Worm (Caenorhabditis elegans) whole organism, L1 larva: ENCODE data around the gene rpn-6.1.

Experiments
- C16A3.4 ChIP-seq: fragments of 150-350 bp; optimal IDR thresholded peaks from 2 replicates; lab custom pipeline; 2014; ENCODE audit warnings: missing biosample characterization, missing genetic modification characterization
- aly-2 ChIP-seq: fragments of 150-350 bp; optimal IDR thresholded peaks from 2 replicates; lab custom pipeline; 2014; ENCODE audit warnings: missing biosample characterization, missing genetic modification characterization
- blmp-1 ChIP-seq: fragments of 150-350 bp; optimal IDR thresholded peaks from 2 replicates; lab custom pipeline; 2014; ENCODE audit warnings: missing biosample characterization, missing genetic modification characterization
- ceh-82 ChIP-seq, 3 experiments: fragments of 150-350 bp in 1 of 3; sonication (generic microtip) in 2 of 3; optimal IDR thresholded peaks; 2 replicates each; lab custom pipeline; 2014 to 2017; ENCODE audit warnings: missing biosample characterization in 3 of 3, missing genetic modification characterization in 3 of 3
- ceh-88 ChIP-seq: fragments of 200-800 bp; sonication (Bioruptor generic); IDR thresholded peaks from 2 replicates; pipeline ENCODE4 v1.3.6; 2022; ENCODE audit warnings: missing genetic modification characterization, missing compliant biosample characterization
- ceh-90 ChIP-seq: sonication (generic microtip); optimal IDR thresholded peaks from 2 replicates; lab custom pipeline; 2016; ENCODE audit warnings: missing genetic modification characterization, missing compliant biosample characterization
- dpl-1 ChIP-seq, 3 experiments: fragments of 150-350 bp in 2 of 3; sonication (generic microtip) in 1 of 3; optimal IDR thresholded peaks; 2 replicates each; lab custom pipeline; 2014 to 2017; ENCODE audit warnings: missing biosample characterization in 3 of 3, missing genetic modification characterization in 3 of 3, missing genetic modification reagents in 3 of 3
- dsc-1 ChIP-seq: sonication (generic microtip); optimal IDR thresholded peaks from 2 replicates; lab custom pipeline; 2016; ENCODE audit warnings: mild to moderate bottlenecking, missing genetic modification characterization, missing compliant biosample characterization
- efl-1 ChIP-seq, 4 experiments: fragments of 150-350 bp; optimal IDR thresholded peaks in 3 of 4; peaks in 1 of 4; 1 replicate in 1 of 4; 2 replicates in 3 of 4; lab custom pipeline; 2014; ENCODE audit warnings: missing biosample characterization in 2 of 4, missing genetic modification characterization in 2 of 4, missing genetic modification reagents in 2 of 4
- egl-27 ChIP-seq, 2 experiments: fragments of 150-350 bp in 1 of 2; sonication (generic microtip); optimal IDR thresholded peaks; 3 replicates each; lab custom pipeline; 2017 to 2018; ENCODE audit warnings: missing biosample characterization in 2 of 2, missing genetic modification characterization in 2 of 2, missing genetic modification reagents in 2 of 2
- elt-2 ChIP-seq: sonication (generic microtip); optimal IDR thresholded peaks from 2 replicates; lab custom pipeline; 2016; ENCODE audit warnings: missing genetic modification characterization, mild to moderate bottlenecking, inconsistent platforms, missing compliant biosample characterization, missing genetic modification reagents
- fkh-10 ChIP-seq: sonication (generic microtip); optimal IDR thresholded peaks from 2 replicates; lab custom pipeline; 2017; ENCODE audit warnings: missing biosample characterization, missing genetic modification reagents, missing genetic modification characterization
- hlh-4 ChIP-seq: sonication (generic microtip); optimal IDR thresholded peaks from 2 replicates; lab custom pipeline; 2016; ENCODE audit warnings: mild to moderate bottlenecking, missing genetic modification characterization, missing compliant biosample characterization
- jun-1 ChIP-seq: fragments of 150-350 bp; optimal IDR thresholded peaks from 2 replicates; lab custom pipeline; 2014; ENCODE audit warnings: missing biosample characterization, missing genetic modification reagents, missing genetic modification characterization
- lin-13 ChIP-seq: fragments of 150-350 bp; optimal IDR thresholded peaks from 2 replicates; lab custom pipeline; 2014; ENCODE audit warnings: missing biosample characterization, missing genetic modification reagents, missing genetic modification characterization
- lin-14 ChIP-seq: fragments of 200-800 bp; sonication (Bioruptor generic); optimal IDR thresholded peaks from 2 replicates; lab custom pipeline; 2018; ENCODE audit warnings: mild to moderate bottlenecking, missing genetic modification characterization, moderate library complexity, missing compliant biosample characterization
- lin-15B ChIP-seq: fragments of 150-350 bp; sonication (generic microtip); optimal IDR thresholded peaks from 3 replicates; lab custom pipeline; 2014; ENCODE audit warnings: missing biosample characterization, missing genetic modification characterization
- lin-35 ChIP-seq, 2 experiments: fragments of 150-350 bp; optimal IDR thresholded peaks; 2 replicates each; lab custom pipeline; 2014; ENCODE audit warnings: missing biosample characterization in 2 of 2, missing genetic modification characterization in 2 of 2, missing genetic modification reagents in 2 of 2
- lin-39 ChIP-seq: fragments of 150-350 bp; optimal IDR thresholded peaks from 2 replicates; lab custom pipeline; 2014; ENCODE audit warnings: missing biosample characterization, missing genetic modification reagents, missing genetic modification characterization
- lsy-2 ChIP-seq, 2 experiments: fragments of 150-350 bp; optimal IDR thresholded peaks; 2 replicates each; lab custom pipeline; 2014; ENCODE audit warnings: missing biosample characterization in 2 of 2, missing genetic modification characterization in 2 of 2
- mab-9 ChIP-seq: fragments of 200-800 bp; sonication (Bioruptor generic); IDR thresholded peaks from 2 replicates; pipeline ENCODE4 v1.3.6; 2022; ENCODE audit warnings: missing genetic modification reagents, missing genetic modification characterization, missing compliant biosample characterization
- mdl-1 ChIP-seq, 2 experiments: fragments of 150-350 bp; optimal IDR thresholded peaks; 2 replicates each; lab custom pipeline; 2014 to 2017; ENCODE audit warnings: missing biosample characterization in 2 of 2, missing genetic modification characterization in 2 of 2, inconsistent platforms in 1 of 2
- mep-1 ChIP-seq: fragments of 150-350 bp; optimal IDR thresholded peaks from 2 replicates; lab custom pipeline; 2014; ENCODE audit warnings: missing biosample characterization, missing genetic modification characterization
- nhr-11 ChIP-seq: fragments of 150-350 bp; optimal IDR thresholded peaks from 2 replicates; lab custom pipeline; 2014; ENCODE audit warnings: missing biosample characterization, missing genetic modification characterization
- nhr-12 ChIP-seq: sonication (generic microtip); optimal IDR thresholded peaks from 2 replicates; lab custom pipeline; 2017; ENCODE audit warnings: missing biosample characterization, missing genetic modification characterization
- nhr-20 ChIP-seq: sonication (generic microtip); optimal IDR thresholded peaks from 2 replicates; lab custom pipeline; 2016; ENCODE audit warnings: mild to moderate bottlenecking, missing genetic modification characterization, missing compliant biosample characterization
- nhr-237 ChIP-seq: fragments of 150-350 bp; optimal IDR thresholded peaks from 2 replicates; lab custom pipeline; 2014; ENCODE audit warnings: missing biosample characterization, missing genetic modification characterization
- nhr-28 ChIP-seq: fragments of 150-350 bp; optimal IDR thresholded peaks from 2 replicates; lab custom pipeline; 2014; ENCODE audit warnings: missing biosample characterization, missing genetic modification characterization
- nhr-47 ChIP-seq: sonication (generic microtip); optimal IDR thresholded peaks from 2 replicates; lab custom pipeline; 2016; ENCODE audit warnings: mild to moderate bottlenecking, missing genetic modification characterization, moderate library complexity, missing compliant biosample characterization
- nhr-71 ChIP-seq: sonication (generic microtip); optimal IDR thresholded peaks from 2 replicates; lab custom pipeline; 2016; ENCODE audit warnings: mild to moderate bottlenecking, missing genetic modification characterization, moderate library complexity, missing compliant biosample characterization
- nhr-76 ChIP-seq: sonication (generic microtip); optimal IDR thresholded peaks from 2 replicates; lab custom pipeline; 2017; ENCODE audit warnings: missing biosample characterization, missing genetic modification characterization
- nhr-84 ChIP-seq: sonication (generic microtip); optimal IDR thresholded peaks from 2 replicates; lab custom pipeline; 2017; ENCODE audit warnings: missing biosample characterization, missing genetic modification characterization
- nhr-85 ChIP-seq: sonication (generic microtip); peaks from one replicate; lab custom pipeline; 2016; ENCODE audit warnings: missing genetic modification characterization, inconsistent platforms, missing compliant biosample characterization
- pax-3 ChIP-seq: fragments of 200-800 bp; sonication (Bioruptor generic); optimal IDR thresholded peaks from 2 replicates; lab custom pipeline; 2018; ENCODE audit warnings: mild to moderate bottlenecking, missing genetic modification characterization, moderate library complexity, missing compliant biosample characterization
- pqm-1 ChIP-seq: sonication (generic microtip); optimal IDR thresholded peaks from 3 replicates; lab custom pipeline; 2017; ENCODE audit warnings: missing biosample characterization, missing genetic modification characterization
- rnt-1 ChIP-seq: sonication (generic microtip); optimal IDR thresholded peaks from 2 replicates; lab custom pipeline; 2016; ENCODE audit warnings: mild to moderate bottlenecking, missing genetic modification characterization, moderate library complexity, missing compliant biosample characterization
- skn-1 ChIP-seq: fragments of 150-350 bp; optimal IDR thresholded peaks from 2 replicates; lab custom pipeline; 2014; ENCODE audit warnings: missing biosample characterization, missing genetic modification characterization
- sup-37 ChIP-seq: fragments of 200-800 bp; sonication (Bioruptor generic); optimal IDR thresholded peaks from 2 replicates; lab custom pipeline; 2018; ENCODE audit warnings: mild to moderate bottlenecking, missing genetic modification characterization, missing compliant biosample characterization
- swsn-7 ChIP-seq: sonication (generic microtip); optimal IDR thresholded peaks from 2 replicates; lab custom pipeline; 2016; ENCODE audit warnings: missing genetic modification characterization, missing compliant biosample characterization
- unc-62 ChIP-seq: fragments of 150-350 bp; optimal IDR thresholded peaks from 2 replicates; lab custom pipeline; 2014; ENCODE audit warnings: missing biosample characterization, missing genetic modification reagents, missing genetic modification characterization
- xbp-1 ChIP-seq: sonication (generic microtip); optimal IDR thresholded peaks from 2 replicates; lab custom pipeline; 2016; ENCODE audit warnings: missing genetic modification characterization, missing compliant biosample characterization
- zag-1 ChIP-seq: fragments of 150-350 bp; optimal IDR thresholded peaks from 2 replicates; lab custom pipeline; 2014; ENCODE audit warnings: missing biosample characterization, missing genetic modification characterization

Gene rpn-6.1

ce11 chrIII:6953978-6954377, 7.8 kb downstream of the rpn-6.1 start:
- TF ChIP-seq efl-1 (optimal IDR thresholded peaks at IDR 0.05; lab: Kevin White, UChicago), result no peak
- TF ChIP-seq efl-1 (GFP tag; optimal IDR thresholded peaks at IDR 0.05 in 1 of 2; lab: Kevin White, UChicago), result peak in 1 of 2 experiments; percentile 72
- TF ChIP-seq lin-13, result no peak

DNA sequence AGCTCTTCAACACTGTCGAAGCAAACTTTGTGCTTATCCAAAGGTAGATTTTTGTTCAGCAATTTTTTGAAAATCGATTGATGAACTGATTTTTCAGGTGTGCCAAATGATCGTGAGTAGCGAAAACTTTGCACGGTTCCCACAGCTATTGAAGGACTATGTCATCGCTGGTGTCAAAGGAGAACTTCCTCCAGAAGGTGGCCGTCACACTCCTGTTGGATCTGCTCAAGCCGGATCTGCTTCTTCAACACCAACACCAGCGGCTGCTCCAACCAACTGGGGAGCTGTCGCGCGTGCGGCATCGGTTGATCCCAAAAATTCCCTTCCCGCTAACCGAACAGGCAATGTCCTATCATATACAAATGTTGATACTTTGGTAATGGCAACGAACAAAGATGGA, 8.4 kb downstream of the rpn-6.1 start:
- TF ChIP-seq egl-27 (tag; optimal IDR thresholded peaks at IDR 0.05; lab: Kevin White, UChicago) (no peak), skn-1 (tag; lab: Kevin White, UChicago) (no peak), jun-1 (no peak), efl-1 (optimal IDR thresholded peaks at IDR 0.05; lab: Kevin White, UChicago) (no peak), efl-1 (GFP tag; optimal IDR thresholded peaks at IDR 0.05 in 1 of 2; lab: Kevin White, UChicago) (peak in 1 of 2 experiments; percentile 51), elt-2 (no peak), nhr-71 (no peak)

DNA sequence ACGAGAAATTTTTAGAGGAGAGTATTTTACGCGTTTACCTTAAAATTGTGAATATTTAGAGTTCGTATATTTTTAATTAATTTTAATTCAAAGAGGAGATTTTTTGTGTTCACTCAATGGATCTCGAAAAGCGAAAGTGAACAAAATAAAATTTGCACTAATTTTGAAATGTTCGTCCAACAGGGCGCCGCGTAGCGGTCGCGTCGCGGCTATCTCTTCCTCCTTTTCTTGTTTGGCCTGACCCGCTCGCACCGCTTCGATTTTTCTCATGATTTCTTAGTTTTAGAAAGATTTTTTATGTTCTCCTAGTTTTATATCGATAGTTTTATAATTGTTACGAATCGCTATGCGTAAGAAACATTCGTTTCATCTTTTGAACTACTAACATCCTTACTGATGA, 10.4 kb downstream of the rpn-6.1 start:
- peak; percentile 90 for TF ChIP-seq blmp-1 (tag; lab: Kevin White, UChicago)
- peak in 1 of 3 experiments; percentile 37 for TF ChIP-seq dpl-1 (GFP tag; optimal IDR thresholded peaks at IDR 0.05; lab: Kevin White, UChicago)
- TF ChIP-seq nhr-12 (tag; lab: Kevin White, UChicago), result no peak
- peak; percentile 1 for TF ChIP-seq lin-15B (tag; lab: Kevin White, UChicago)
- TF ChIP-seq efl-1 (optimal IDR thresholded peaks at IDR 0.05; lab: Kevin White, UChicago), result peak in 1 of 2 experiments; percentile 25
- peak; percentile 11 to 48 for TF ChIP-seq efl-1 (GFP tag; optimal IDR thresholded peaks at IDR 0.05 in 1 of 2; lab: Kevin White, UChicago)
- TF ChIP-seq nhr-237 (tag; lab: Kevin White, UChicago), result no peak
- peak in 1 of 2 experiments; percentile 35 for TF ChIP-seq lin-35 (GFP tag; optimal IDR thresholded peaks at IDR 0.05; lab: Kevin White, UChicago)
- no peak for TF ChIP-seq pqm-1
- peak; percentile 54 for TF ChIP-seq lin-14 (GFP tag; lab: Kevin White, UChicago)
- TF ChIP-seq lsy-2 (tag; optimal IDR thresholded peaks at IDR 0.05; lab: Kevin White, UChicago), result peak in 1 of 2 experiments; percentile 43
- TF ChIP-seq nhr-84, result no peak
- TF ChIP-seq nhr-85, result no peak

ce11 chrIII:6947896-6948295, 13.9 kb downstream of the rpn-6.1 start:
- no peak for TF ChIP-seq pqm-1
- TF ChIP-seq lin-35 (GFP tag; optimal IDR thresholded peaks at IDR 0.05; lab: Kevin White, UChicago), result peak in 1 of 2 experiments; percentile 15
- TF ChIP-seq mep-1 (tag; lab: Kevin White, UChicago), result peak; percentile 21
- TF ChIP-seq nhr-11 (tag; lab: Kevin White, UChicago), result no peak
- TF ChIP-seq lsy-2 (tag; optimal IDR thresholded peaks at IDR 0.05; lab: Kevin White, UChicago), result peak in 1 of 2 experiments; percentile 3
- no peak for TF ChIP-seq ceh-88 (GFP tag; lab: Robert Waterston, UW)
- no peak for TF ChIP-seq ceh-90 (tag; lab: Kevin White, UChicago)
- peak; percentile 44 for TF ChIP-seq lin-14 (GFP tag; lab: Kevin White, UChicago)
- no peak for TF ChIP-seq mab-9
- TF ChIP-seq dsc-1 (tag; lab: Kevin White, UChicago), result no peak
- no peak for TF ChIP-seq xbp-1 (tag; lab: Kevin White, UChicago)
- TF ChIP-seq unc-62 (GFP tag; lab: Kevin White, UChicago), result no peak
- TF ChIP-seq zag-1 (tag; lab: Kevin White, UChicago), result no peak
- TF ChIP-seq aly-2 (tag; lab: Kevin White, UChicago), result no peak
- peak; percentile 52 for TF ChIP-seq blmp-1 (tag; lab: Kevin White, UChicago)

ce11 chrIII:6946382-6946781, 15.4 kb downstream of the rpn-6.1 start, which contains the start of gene let-711:
let-711 (plus strand) TSS chrIII:6946718.
- TF ChIP-seq mep-1 (tag; lab: Kevin White, UChicago), result peak; percentile 17
- no peak for TF ChIP-seq mdl-1 (tag; optimal IDR thresholded peaks at IDR 0.05; lab: Kevin White, UChicago)
- TF ChIP-seq nhr-47 (tag; lab: Kevin White, UChicago), result no peak
- TF ChIP-seq blmp-1 (tag; lab: Kevin White, UChicago), result peak; percentile 36
- peak; percentile 17 for TF ChIP-seq swsn-7 (tag; lab: Kevin White, UChicago)
- TF ChIP-seq hlh-4, result no peak
- TF ChIP-seq ceh-82 (tag; optimal IDR thresholded peaks at IDR 0.05; lab: Kevin White, UChicago), result peak in 1 of 3 experiments; percentile 20
- TF ChIP-seq sup-37 (GFP tag; lab: Kevin White, UChicago), result no peak
- no peak for TF ChIP-seq pax-3
- no peak for TF ChIP-seq fkh-10 (GFP tag; lab: Kevin White, UChicago)
- no peak for TF ChIP-seq nhr-76 (tag; lab: Kevin White, UChicago)
- no peak for TF ChIP-seq C16A3.4 (tag; lab: Kevin White, UChicago)
- TF ChIP-seq efl-1 (optimal IDR thresholded peaks at IDR 0.05; lab: Kevin White, UChicago), result peak; percentile 16 to 49
- peak; percentile 12 to 39 for TF ChIP-seq efl-1 (GFP tag; optimal IDR thresholded peaks at IDR 0.05 in 1 of 2; lab: Kevin White, UChicago)
- TF ChIP-seq dpl-1 (GFP tag; optimal IDR thresholded peaks at IDR 0.05; lab: Kevin White, UChicago), result peak in 2 of 3 experiments; percentile 19 to 36
- TF ChIP-seq unc-62 (GFP tag; lab: Kevin White, UChicago), result no peak
- TF ChIP-seq nhr-20 (tag; lab: Kevin White, UChicago), result peak; percentile 25
- peak; percentile 8 for TF ChIP-seq rnt-1
- TF ChIP-seq mab-9, result no peak
- peak; percentile 37 to 52 for TF ChIP-seq lin-35 (GFP tag; optimal IDR thresholded peaks at IDR 0.05; lab: Kevin White, UChicago)
- TF ChIP-seq nhr-237 (tag; lab: Kevin White, UChicago), result no peak
- peak; percentile 24 for TF ChIP-seq dsc-1 (tag; lab: Kevin White, UChicago)
- peak; percentile 22 to 47 for TF ChIP-seq lsy-2 (tag; optimal IDR thresholded peaks at IDR 0.05; lab: Kevin White, UChicago)
- no peak for TF ChIP-seq nhr-28 (tag; lab: Kevin White, UChicago)
- TF ChIP-seq lin-39 (tag; lab: Kevin White, UChicago), result no peak
